Worm (Caenorhabditis elegans): ENCODE data around the gene sre-37.

ce11 chrII:12514620-12515019, 49.0 kb downstream of the sre-37 start, which contains the start of gene srh-69:
- TF ChIP-seq ceh-22 (tag; optimal IDR thresholded peaks at IDR 0.05) (no peak), C08G9.2 (tag; optimal IDR thresholded peaks at IDR 0.05) (no peak), ama-1 (optimal IDR thresholded peaks at IDR 0.05) (no peak), ahr-1 (tag; optimal IDR thresholded peaks at IDR 0.05) (no peak), rnt-1 (tag; optimal IDR thresholded peaks at IDR 0.05) (no peak)

All from whole organism, late embryonic.